Fruit fly (Drosophila melanogaster) whole organism, embryonic: ENCODE data around the gene CG33784.
A peak's percentile ranks its signal among the peaks of the same experiment; 100 is the strongest.

Experiments used
- Atf3 ChIP-seq: fragments of 200-800 bp; sonication (Bioruptor generic); optimal IDR thresholded peaks from 3 replicates; lab custom pipeline; 2016; ENCODE audit warnings: missing biosample characterization, missing genetic modification characterization
- B-H1 ChIP-seq: fragments of 200-800 bp; sonication (Bioruptor generic); IDR thresholded peaks from 3 replicates; pipeline ENCODE4 v1.3.6; 2022; ENCODE audit warnings: missing biosample characterization, missing genetic modification characterization
- B-H2 ChIP-seq: fragments of 200-800 bp; sonication (Bioruptor generic); optimal IDR thresholded peaks from 2 replicates; lab custom pipeline; 2018; ENCODE audit warnings: missing biosample characterization, mild to moderate bottlenecking, missing genetic modification characterization
- CG12236 ChIP-seq: fragments of 200-800 bp; sonication (Bioruptor generic); optimal IDR thresholded peaks from 2 replicates; lab custom pipeline; 2016; ENCODE audit warnings: missing biosample characterization, missing genetic modification characterization
- CG13775 ChIP-seq: fragments of 200-800 bp; sonication (Bioruptor generic); optimal IDR thresholded peaks from 3 replicates; lab custom pipeline; 2017; ENCODE audit warnings: missing biosample characterization, mild to moderate bottlenecking, missing genetic modification characterization
- CG15011 ChIP-seq: fragments of 200-800 bp; sonication (Bioruptor generic); optimal IDR thresholded peaks from 3 replicates; lab custom pipeline; 2018; ENCODE audit warnings: missing biosample characterization, mild to moderate bottlenecking, missing genetic modification characterization
- CG15073 ChIP-seq: fragments of 200-800 bp; sonication (Bioruptor generic); optimal IDR thresholded peaks from 2 replicates; lab custom pipeline; 2016; ENCODE audit warnings: missing biosample characterization, missing genetic modification characterization
- CG2889 ChIP-seq: fragments of 200-800 bp; sonication (Bioruptor generic); IDR thresholded peaks from 3 replicates; pipeline ENCODE4 v1.3.6; 2022; ENCODE audit warnings: missing biosample characterization, missing genetic modification characterization
- CG3065 ChIP-seq: fragments of 200-800 bp; sonication (Bioruptor generic); optimal IDR thresholded peaks from 2 replicates; lab custom pipeline; 2016; ENCODE audit warnings: missing biosample characterization, missing genetic modification characterization
- CG31224 ChIP-seq: fragments of 200-800 bp; sonication (Bioruptor generic); IDR thresholded peaks from 2 replicates; pipeline ENCODE4 v1.3.6; 2022; ENCODE audit warnings: missing biosample characterization, missing genetic modification characterization
- CG32532 ChIP-seq: fragments of 200-800 bp; sonication (Bioruptor generic); IDR thresholded peaks from 2 replicates; pipeline ENCODE4 v1.3.6; 2022; ENCODE audit warnings: missing biosample characterization, missing genetic modification characterization
- CG32772 ChIP-seq: fragments of 200-800 bp; sonication (Bioruptor generic); IDR thresholded peaks from 2 replicates; pipeline ENCODE4 v1.3.6; 2022; ENCODE audit warnings: missing biosample characterization, missing genetic modification characterization
- CG3281 ChIP-seq: fragments of 200-800 bp; sonication (Bioruptor generic); optimal IDR thresholded peaks from 3 replicates; lab custom pipeline; 2017; ENCODE audit warnings: missing biosample characterization, mild to moderate bottlenecking, missing genetic modification characterization
- CG5245 ChIP-seq: fragments of 200-800 bp; sonication (Bioruptor generic); optimal IDR thresholded peaks from 3 replicates; lab custom pipeline; 2016; ENCODE audit warnings: missing biosample characterization, missing genetic modification characterization
- CG6765 ChIP-seq: fragments of 200-800 bp; sonication (Bioruptor generic); optimal IDR thresholded peaks from 3 replicates; lab custom pipeline; 2017; ENCODE audit warnings: missing biosample characterization, mild to moderate bottlenecking, missing genetic modification characterization
- CG6854 ChIP-seq: fragments of 200-800 bp; sonication (Bioruptor generic); optimal IDR thresholded peaks from 3 replicates; lab custom pipeline; 2017; ENCODE audit warnings: missing biosample characterization, mild to moderate bottlenecking, missing genetic modification characterization
- CG7987 ChIP-seq: fragments of 200-800 bp; sonication (Bioruptor generic); optimal IDR thresholded peaks from 2 replicates; lab custom pipeline; 2018; ENCODE audit warnings: missing biosample characterization, mild to moderate bottlenecking, missing genetic modification characterization, moderate library complexity
- CG8290 ChIP-seq, 3 experiments: fragments of 200-800 bp; sonication (Bioruptor generic); optimal IDR thresholded peaks; 2 replicates each; lab custom pipeline; 2016 to 2019; ENCODE audit warnings: missing biosample characterization in 3 of 3, missing genetic modification characterization in 3 of 3, mild to moderate bottlenecking in 2 of 3, moderate library complexity in 1 of 3
- CG9817 ChIP-seq: fragments of 200-800 bp; sonication (Bioruptor generic); optimal IDR thresholded peaks from 2 replicates; lab custom pipeline; 2018; ENCODE audit warnings: missing biosample characterization, mild to moderate bottlenecking, missing genetic modification characterization, moderate library complexity
- Dbx ChIP-seq: fragments of 200-800 bp; sonication (Bioruptor generic); IDR thresholded peaks from 3 replicates; pipeline ENCODE4 v1.3.6; 2022; ENCODE audit warnings: missing biosample characterization, missing genetic modification characterization
- E2f1 ChIP-seq: fragments of 200-800 bp; sonication (Bioruptor generic); IDR thresholded peaks from 2 replicates; pipeline ENCODE4 v1.3.6; 2022; ENCODE audit warnings: missing biosample characterization, missing genetic modification characterization
- Ets65A ChIP-seq: fragments of 200-800 bp; sonication (Bioruptor generic); peaks from one replicate; lab custom pipeline; 2016; ENCODE audit warnings: missing biosample characterization, missing genetic modification characterization
- Gug ChIP-seq: fragments of 200-800 bp; sonication (Bioruptor generic); IDR thresholded peaks from 4 replicates; pipeline ENCODE4 v1.3.6; 2022; ENCODE audit warnings: missing biosample characterization, missing genetic modification characterization
- H15 ChIP-seq: fragments of 200-800 bp; sonication (Bioruptor generic); IDR thresholded peaks from 3 replicates; pipeline ENCODE4 v1.3.6; 2022; ENCODE audit warnings: missing biosample characterization, missing genetic modification characterization
- HHEX ChIP-seq: fragments of 200-800 bp; sonication (Bioruptor generic); optimal IDR thresholded peaks from 3 replicates; lab custom pipeline; 2017; ENCODE audit warnings: missing biosample characterization, mild to moderate bottlenecking, missing genetic modification characterization, missing genetic modification reagents
- Hmr ChIP-seq: fragments of 200-800 bp; sonication (Bioruptor generic); optimal IDR thresholded peaks from 3 replicates; lab custom pipeline; 2017; ENCODE audit warnings: mild to moderate bottlenecking, missing biosample characterization, missing genetic modification reagents, missing genetic modification characterization
- Hr3 ChIP-seq: fragments of 200-800 bp; sonication (Bioruptor generic); optimal IDR thresholded peaks from 3 replicates; lab custom pipeline; 2016; ENCODE audit warnings: missing biosample characterization, missing genetic modification characterization
- MBD-R2 ChIP-seq: fragments of 200-800 bp; sonication (Bioruptor generic); IDR thresholded peaks from 2 replicates; pipeline ENCODE4 v1.3.6; 2022; ENCODE audit warnings: missing biosample characterization, missing genetic modification characterization
- Oaz ChIP-seq: fragments of 200-800 bp; sonication (Bioruptor generic); IDR thresholded peaks from 2 replicates; pipeline ENCODE4 v1.3.6; 2022; ENCODE audit warnings: missing biosample characterization, missing genetic modification characterization
- Oli ChIP-seq: fragments of 200-800 bp; sonication (Bioruptor generic); optimal IDR thresholded peaks from 2 replicates; lab custom pipeline; 2018; ENCODE audit warnings: missing biosample characterization, mild to moderate bottlenecking, missing genetic modification characterization, moderate library complexity
- Ptx1 ChIP-seq: fragments of 200-800 bp; sonication (Bioruptor generic); IDR thresholded peaks from 2 replicates; pipeline ENCODE4 v1.3.6; 2022; ENCODE audit warnings: missing biosample characterization, missing genetic modification characterization
- Side ChIP-seq: fragments of 200-800 bp; sonication (Bioruptor generic); optimal IDR thresholded peaks from 2 replicates; lab custom pipeline; 2016; ENCODE audit warnings: missing biosample characterization, missing genetic modification characterization
- Xbp1 ChIP-seq: fragments of 200-800 bp; sonication (Bioruptor generic); optimal IDR thresholded peaks from 3 replicates; lab custom pipeline; 2016; ENCODE audit warnings: missing biosample characterization, mild to moderate bottlenecking, missing genetic modification characterization
- btn ChIP-seq: fragments of 200-800 bp; sonication (Bioruptor generic); optimal IDR thresholded peaks from 2 replicates; lab custom pipeline; 2016; ENCODE audit warnings: missing biosample characterization, missing genetic modification characterization
- ci ChIP-seq: fragments of 200-800 bp; sonication (Bioruptor generic); IDR thresholded peaks from 3 replicates; pipeline ENCODE4 v1.3.6; 2022; ENCODE audit warnings: missing biosample characterization, missing genetic modification characterization
- fu2 ChIP-seq: fragments of 200-800 bp; sonication (Bioruptor generic); optimal IDR thresholded peaks from 2 replicates; lab custom pipeline; 2016; ENCODE audit warnings: missing biosample characterization, missing genetic modification characterization
- gce ChIP-seq: fragments of 200-800 bp; sonication (Bioruptor generic); IDR thresholded peaks from 3 replicates; pipeline ENCODE4 v1.3.6; 2022; ENCODE audit warnings: missing biosample characterization, missing genetic modification characterization
- ham ChIP-seq: fragments of 200-800 bp; sonication (Bioruptor generic); IDR thresholded peaks from 2 replicates; pipeline ENCODE4 v1.3.6; 2022; ENCODE audit warnings: missing biosample characterization, missing genetic modification characterization
- ind ChIP-seq: fragments of 200-800 bp; sonication (Bioruptor generic); optimal IDR thresholded peaks from 3 replicates; lab custom pipeline; 2016; ENCODE audit warnings: missing biosample characterization, missing genetic modification characterization
- lilli ChIP-seq: fragments of 200-800 bp; sonication (Bioruptor generic); optimal IDR thresholded peaks from 3 replicates; lab custom pipeline; 2016; ENCODE audit warnings: missing biosample characterization, missing genetic modification characterization
- onecut ChIP-seq: fragments of 200-800 bp; sonication (Bioruptor generic); IDR thresholded peaks from 2 replicates; pipeline ENCODE4 v1.3.6; 2022; ENCODE audit warnings: missing biosample characterization, missing genetic modification characterization
- pum ChIP-seq: fragments of 200-800 bp; sonication (Bioruptor generic); optimal IDR thresholded peaks from 2 replicates; lab custom pipeline; 2016; ENCODE audit warnings: missing biosample characterization, missing genetic modification characterization
- pzg ChIP-seq: fragments of 200-800 bp; sonication (Bioruptor generic); optimal IDR thresholded peaks from 3 replicates; lab custom pipeline; 2018; ENCODE audit warnings: missing biosample characterization, mild to moderate bottlenecking, missing genetic modification characterization, moderate library complexity
- ranshi ChIP-seq: fragments of 200-800 bp; sonication (Bioruptor generic); IDR thresholded peaks from 2 replicates; pipeline ENCODE4 v1.3.6; 2022; ENCODE audit warnings: missing biosample characterization, missing genetic modification characterization
- rib ChIP-seq: fragments of 200-800 bp; sonication (Bioruptor generic); IDR thresholded peaks from 2 replicates; pipeline ENCODE4 v1.3.6; 2022; ENCODE audit warnings: missing biosample characterization, missing genetic modification characterization
- slbo ChIP-seq: fragments of 200-800 bp; sonication (Bioruptor generic); IDR thresholded peaks from 2 replicates; pipeline ENCODE4 v1.3.6; 2022; ENCODE audit warnings: missing biosample characterization, missing genetic modification characterization
- so ChIP-seq: fragments of 200-800 bp; sonication (Bioruptor generic); IDR thresholded peaks from 3 replicates; pipeline ENCODE4 v1.3.6; 2022; ENCODE audit warnings: missing biosample characterization, missing genetic modification characterization
- sob ChIP-seq: fragments of 200-800 bp; sonication (Bioruptor generic); IDR thresholded peaks from 2 replicates; pipeline ENCODE4 v1.3.6; 2022; ENCODE audit warnings: missing biosample characterization, missing genetic modification characterization
- stwl ChIP-seq: fragments of 200-800 bp; sonication (Bioruptor generic); optimal IDR thresholded peaks from 3 replicates; lab custom pipeline; 2018; ENCODE audit warnings: missing biosample characterization, mild to moderate bottlenecking, missing genetic modification characterization, moderate library complexity
- wdn ChIP-seq: fragments of 200-800 bp; sonication (Bioruptor generic); IDR thresholded peaks from 2 replicates; pipeline ENCODE4 v1.3.6; 2022; ENCODE audit warnings: missing biosample characterization, missing genetic modification characterization

Gene CG33784

DNA sequence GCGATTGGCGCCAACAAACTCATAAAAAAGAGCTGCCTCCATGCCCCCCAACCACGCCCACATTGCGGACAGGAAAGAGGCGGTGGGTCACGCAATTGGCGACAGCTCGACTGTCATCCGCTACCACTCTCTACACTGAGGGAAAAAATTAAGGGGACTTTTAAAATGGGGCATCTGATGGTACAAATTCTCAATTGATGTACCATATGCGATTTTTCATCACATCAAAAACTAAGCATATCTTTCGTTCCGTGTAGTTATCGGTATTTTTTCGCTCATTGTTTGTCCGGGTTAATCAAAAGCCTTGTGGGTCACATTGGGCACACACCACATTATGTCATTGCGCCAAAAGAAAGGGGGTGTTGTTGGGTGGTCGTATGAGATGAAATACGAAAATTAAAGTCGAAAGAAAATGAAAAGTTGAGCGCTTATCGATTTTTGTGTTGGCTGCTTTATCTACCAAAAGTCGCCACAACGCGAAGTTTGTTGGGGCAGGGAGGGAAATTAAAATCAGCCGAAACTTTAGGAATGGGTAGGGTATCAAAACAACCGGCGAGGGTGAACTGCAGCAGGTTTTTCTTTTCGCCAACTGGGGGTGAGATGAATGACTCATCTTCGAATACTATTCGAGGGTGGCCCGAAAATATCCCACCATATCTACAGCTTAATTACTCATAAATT is 43.5 kb upstream of the CG33784 start (continued):
- no peak for TF ChIP-seq Oli
- TF ChIP-seq HHEX (GFP tag; lab: Kevin White, UChicago) = peak; percentile 50
- no peak for TF ChIP-seq Oaz
- TF ChIP-seq CG15011 (GFP tag; lab: Kevin White, UChicago) = peak; percentile 16
- peak; percentile 76 for TF ChIP-seq Hmr (GFP tag; lab: Kevin White, UChicago)
- TF ChIP-seq Side (GFP tag; lab: Kevin White, UChicago) = peak; percentile 54
- TF ChIP-seq Dbx (GFP tag; lab: Robert Waterston, UW) = peak; percentile 69; the same call in 2 of the 3 replicates
- peak; percentile 55 for TF ChIP-seq CG6765
- TF ChIP-seq B-H1 = peak; percentile 30; the same call in 1 of the 3 replicates
- no peak for TF ChIP-seq ham (GFP tag; lab: Robert Waterston, UW)
- TF ChIP-seq CG13775 (GFP tag; lab: Kevin White, UChicago) = peak; percentile 9
- 0 out of 3 replicates have a peak, but pooled peaks have one; percentile 50 for TF ChIP-seq ci (GFP tag; lab: Robert Waterston, UW)
- peak; percentile 46 for TF ChIP-seq ind (GFP tag; lab: Kevin White, UChicago)
- TF ChIP-seq gce (GFP tag; lab: Robert Waterston, UW) = 0 out of 3 replicates have a peak, but pooled peaks have one; percentile 4
- 0 out of 4 replicates have a peak, but pooled peaks have one; percentile 20 for TF ChIP-seq Gug
- TF ChIP-seq so (GFP tag; lab: Robert Waterston, UW) = peak; percentile 29; the same call in 1 of the 3 replicates
- TF ChIP-seq CG3065 (GFP tag; lab: Kevin White, UChicago) = no peak
- TF ChIP-seq Xbp1 (GFP tag; lab: Kevin White, UChicago) = peak; percentile 28
- peak; percentile 32; the same call in 1 of the 2 replicates for TF ChIP-seq CG32772 (GFP tag; lab: Robert Waterston, UW)
- peak; percentile 56 for TF ChIP-seq lilli (GFP tag; lab: Kevin White, UChicago)
- TF ChIP-seq fu2 (GFP tag; lab: Kevin White, UChicago) = peak; percentile 21
- TF ChIP-seq CG5245 (GFP tag; lab: Kevin White, UChicago) = peak; percentile 17
- no peak for TF ChIP-seq B-H2
- peak; percentile 47; the same call in 1 of the 2 replicates for TF ChIP-seq MBD-R2 (GFP tag; lab: Robert Waterston, UW)
- TF ChIP-seq rib (GFP tag; lab: Robert Waterston, UW) = 0 out of 2 replicates have a peak, but pooled peaks have one; percentile 37
- 0 out of 3 replicates have a peak, but pooled peaks have one; percentile 23 for TF ChIP-seq H15 (GFP tag; lab: Robert Waterston, UW)
- TF ChIP-seq Ets65A (GFP tag; lab: Kevin White, UChicago) = peak; percentile 75
- peak; percentile 5 for TF ChIP-seq pum (GFP tag; lab: Kevin White, UChicago)
- no peak for TF ChIP-seq CG7987 (GFP tag; lab: Kevin White, UChicago)
- TF ChIP-seq CG12236 = no peak
- TF ChIP-seq CG15073 (GFP tag; lab: Kevin White, UChicago) = no peak
- peak; percentile 5 for TF ChIP-seq Hr3 (GFP tag; lab: Kevin White, UChicago)
- peak; percentile 43 for TF ChIP-seq CG6854
- peak; percentile 65 for TF ChIP-seq slbo (GFP tag; lab: Robert Waterston, UW)
- no peak for TF ChIP-seq btn
- peak; percentile 49 for TF ChIP-seq Ptx1 (GFP tag; lab: Robert Waterston, UW)
- peak; percentile 75 for TF ChIP-seq CG32532
- peak; percentile 18; the same call in 1 of the 2 replicates for TF ChIP-seq ranshi (GFP tag; lab: Robert Waterston, UW)
- peak; percentile 12 for TF ChIP-seq Atf3 (GFP tag; lab: Kevin White, UChicago)
- TF ChIP-seq onecut = peak; percentile 95
- TF ChIP-seq CG2889 (GFP tag; lab: Robert Waterston, UW) = 0 out of 3 replicates have a peak, but pooled peaks have one; percentile 34
- peak; percentile 67 for TF ChIP-seq sob (GFP tag; lab: Robert Waterston, UW)
- 0 out of 2 replicates have a peak, but pooled peaks have one; percentile 16 for TF ChIP-seq CG31224 (GFP tag; lab: Robert Waterston, UW)
- TF ChIP-seq E2f1 (GFP tag; lab: Robert Waterston, UW) = no peak
- no peak for TF ChIP-seq stwl (tag; lab: Kevin White, UChicago)
- no peak for TF ChIP-seq CG8290 (GFP tag; optimal IDR thresholded peaks at IDR 0.05; lab: Kevin White, UChicago)
- TF ChIP-seq CG8290 (tag; optimal IDR thresholded peaks at IDR 0.05; lab: Kevin White, UChicago) = no peak
- peak; percentile 21 for TF ChIP-seq CG9817 (tag; lab: Kevin White, UChicago)
- peak; percentile 48 for TF ChIP-seq CG3281 (GFP tag; lab: Kevin White, UChicago)
- TF ChIP-seq wdn (GFP tag; lab: Robert Waterston, UW) = 0 out of 2 replicates have a peak, but pooled peaks have one; percentile 32
- TF ChIP-seq pzg (GFP tag; lab: Kevin White, UChicago) = no peak
